Worm (Caenorhabditis elegans) whole organism, L4 larva: ENCODE measurements around the gene T16G12.8.

Source experiments
- F26F4.8 ChIP-seq: fragments of 200-800 bp; sonication (Bioruptor generic); conservative IDR thresholded peaks from 2 replicates; pipeline ENCODE4 v1.3.6; 2022; ENCODE audit warnings: missing genetic modification characterization, missing compliant biosample characterization
- aha-1 ChIP-seq: fragments of 150-350 bp; peaks from one replicate; lab custom pipeline; 2014; ENCODE audit warnings: missing biosample characterization, missing genetic modification characterization
- ceh-32 ChIP-seq: sonication (generic microtip); optimal IDR thresholded peaks from 2 replicates; lab custom pipeline; 2016; ENCODE audit warnings: mild to moderate bottlenecking, missing genetic modification characterization, missing compliant biosample characterization; ENCODE audit not compliant: poor library complexity
- ceh-82 ChIP-seq: sonication (generic microtip); optimal IDR thresholded peaks from 2 replicates; lab custom pipeline; 2017; ENCODE audit warnings: missing biosample characterization, missing genetic modification characterization
- ctbp-1 ChIP-seq: fragments of 200-800 bp; sonication (Bioruptor generic); IDR thresholded peaks from 2 replicates; pipeline ENCODE4 v1.3.6; 2022; ENCODE audit warnings: missing genetic modification reagents, missing genetic modification characterization, missing compliant biosample characterization
- daf-19 ChIP-seq: fragments of 200-800 bp; sonication (Bioruptor generic); conservative IDR thresholded peaks from 2 replicates; pipeline ENCODE4 v1.3.6; 2022; ENCODE audit warnings: missing genetic modification characterization, missing compliant biosample characterization
- dve-1 ChIP-seq: sonication (generic microtip); optimal IDR thresholded peaks from 2 replicates; lab custom pipeline; 2017; ENCODE audit warnings: antibody characterized with exemption, mild to moderate bottlenecking, missing genetic modification characterization, missing compliant biosample characterization; ENCODE audit not compliant: insufficient read depth
- egl-27 ChIP-seq: sonication (generic microtip); optimal IDR thresholded peaks from 3 replicates; lab custom pipeline; 2017; ENCODE audit warnings: missing biosample characterization, missing genetic modification reagents, missing genetic modification characterization
- gei-8 ChIP-seq: fragments of 200-800 bp; sonication (Bioruptor generic); optimal IDR thresholded peaks from 2 replicates; lab custom pipeline; 2018; ENCODE audit warnings: mild to moderate bottlenecking, missing genetic modification characterization, missing compliant biosample characterization
- hmg-1.1 ChIP-seq: fragments of 200-800 bp; sonication (Bioruptor generic); IDR thresholded peaks from 2 replicates; pipeline ENCODE4 v1.3.6; 2022; ENCODE audit warnings: missing genetic modification reagents, missing genetic modification characterization, missing compliant biosample characterization
- lim-7 ChIP-seq: fragments of 200-800 bp; sonication (Bioruptor generic); IDR thresholded peaks from 2 replicates; pipeline ENCODE4 v1.3.6; 2022; ENCODE audit warnings: missing genetic modification characterization, missing compliant biosample characterization
- lir-3 ChIP-seq: sonication (generic microtip); optimal IDR thresholded peaks from 2 replicates; lab custom pipeline; 2016; ENCODE audit warnings: mild to moderate bottlenecking, missing genetic modification characterization, missing compliant biosample characterization
- madf-5 ChIP-seq, 2 experiments: fragments of 200-800 bp; sonication (Bioruptor generic); IDR thresholded peaks; 2 replicates each; pipeline ENCODE4 v1.3.6; 2022; ENCODE audit warnings: missing compliant biosample characterization in 2 of 2, missing genetic modification characterization in 2 of 2
- mes-2 ChIP-seq: sonication (generic microtip); optimal IDR thresholded peaks from 2 replicates; lab custom pipeline; 2016; ENCODE audit warnings: missing genotype, mild to moderate bottlenecking, missing genetic modification characterization, missing compliant biosample characterization; ENCODE audit not compliant: poor library complexity, severe bottlenecking
- mxl-2 ChIP-seq: fragments of 200-800 bp; sonication (Bioruptor generic); conservative IDR thresholded peaks from 2 replicates; pipeline ENCODE4 v1.3.6; 2022; ENCODE audit warnings: missing genetic modification reagents, missing genetic modification characterization, missing compliant biosample characterization
- nhr-11 ChIP-seq: fragments of 150-350 bp; optimal IDR thresholded peaks from 2 replicates; lab custom pipeline; 2014; ENCODE audit warnings: missing biosample characterization, missing genetic modification characterization
- nhr-111 ChIP-seq: fragments of 200-800 bp; sonication (Bioruptor generic); optimal IDR thresholded peaks from 2 replicates; lab custom pipeline; 2018; ENCODE audit warnings: mild to moderate bottlenecking, missing genetic modification characterization, missing compliant biosample characterization
- nhr-28 ChIP-seq: fragments of 150-350 bp; optimal IDR thresholded peaks from 2 replicates; lab custom pipeline; 2014; ENCODE audit warnings: missing biosample characterization, missing genetic modification characterization
- nhr-76 ChIP-seq: fragments of 150-350 bp; optimal IDR thresholded peaks from 2 replicates; lab custom pipeline; 2014; ENCODE audit warnings: missing biosample characterization, missing genetic modification characterization
- rbr-2 ChIP-seq: sonication (generic microtip); optimal IDR thresholded peaks from 2 replicates; lab custom pipeline; 2016; ENCODE audit warnings: missing genotype, missing genetic modification characterization, missing compliant biosample characterization
- spr-1 ChIP-seq: sonication (generic microtip); optimal IDR thresholded peaks from 2 replicates; lab custom pipeline; 2016; ENCODE audit warnings: mild to moderate bottlenecking, missing genetic modification characterization, missing compliant biosample characterization
- tra-1 ChIP-seq: fragments of 200-800 bp; sonication (Bioruptor generic); IDR thresholded peaks from 2 replicates; pipeline ENCODE4 v1.3.6; 2022; ENCODE audit warnings: missing genetic modification reagents, missing genetic modification characterization, missing compliant biosample characterization
- unc-130 ChIP-seq: sonication (generic microtip); optimal IDR thresholded peaks from 2 replicates; lab custom pipeline; 2016; ENCODE audit warnings: missing genetic modification reagents, missing genetic modification characterization, missing compliant biosample characterization
- unc-62 ChIP-seq, 3 experiments: fragments of 150-350 bp in 1 of 3; sonication (generic microtip); optimal IDR thresholded peaks in 2 of 3; peaks in 1 of 3; 1 replicate in 1 of 3; 2 replicates in 2 of 3; lab custom pipeline; 2014 to 2017; ENCODE audit warnings: missing biosample characterization in 3 of 3, missing genetic modification characterization in 3 of 3, missing genetic modification reagents in 3 of 3, missing genotype in 1 of 3
- vab-7 ChIP-seq: fragments of 200-800 bp; sonication (Bioruptor generic); IDR thresholded peaks from 2 replicates; pipeline ENCODE4 v1.3.6; 2022; ENCODE audit warnings: missing genetic modification reagents, missing genetic modification characterization, missing compliant biosample characterization
- zag-1 ChIP-seq: fragments of 150-350 bp; optimal IDR thresholded peaks from 2 replicates; lab custom pipeline; 2014; ENCODE audit warnings: missing biosample characterization, missing genetic modification characterization
- zfp-2 ChIP-seq: sonication (generic microtip); optimal IDR thresholded peaks from 2 replicates; lab custom pipeline; 2016; ENCODE audit warnings: mild to moderate bottlenecking, missing genetic modification characterization, missing compliant biosample characterization
- zip-11 ChIP-seq: fragments of 200-800 bp; sonication (Bioruptor generic); IDR thresholded peaks from 2 replicates; pipeline ENCODE4 v1.3.6; 2022; ENCODE audit warnings: missing genetic modification characterization, missing compliant biosample characterization
- ztf-7 ChIP-seq: fragments of 150-350 bp; optimal IDR thresholded peaks from 2 replicates; lab custom pipeline; 2014; ENCODE audit warnings: missing biosample characterization, missing genetic modification characterization

The T16G12.8 gene

ce11 chrIII:10025989-10026388 is 33.1 kb upstream of the T16G12.8 start, which contains the start of gene ins-22 (continued):
- no peak for TF ChIP-seq vab-7
- no peak for TF ChIP-seq zag-1

- peak; percentile 58 for TF ChIP-seq aha-1 (tag; lab: Kevin White, UChicago)
- no peak for TF ChIP-seq ztf-7 (tag; lab: Kevin White, UChicago)
Measured at ce11 chrIII:10027947-10028346, 31.2 kb upstream of the T16G12.8 start, which contains the start of gene ins-23. Gene ins-23, plus strand, starts transcription at chrIII:10028247.

DNA sequence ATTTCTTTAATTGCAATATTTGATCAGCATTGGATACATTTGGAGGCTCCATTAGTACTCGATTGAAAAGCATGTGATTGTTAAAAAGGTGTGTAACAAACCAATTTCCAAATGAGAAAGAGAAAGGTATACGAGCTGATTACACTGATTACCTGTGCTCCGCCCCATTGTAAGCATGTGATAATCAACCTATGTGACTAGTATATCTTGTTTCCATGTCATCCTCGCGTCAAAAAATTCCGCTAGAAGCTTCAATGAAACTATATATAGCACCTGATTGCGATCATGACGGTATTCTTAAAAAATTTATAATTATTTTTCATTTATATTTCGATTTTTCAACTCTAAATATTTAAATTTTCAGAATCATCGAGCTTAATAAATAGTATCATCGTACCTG is 28.6 kb upstream of the T16G12.8 start, which contains the start of gene M04D8.4:
M04D8.4 (minus strand) TSS at position 101 of the 400 bp plus-strand sequence.
- no peak for TF ChIP-seq tra-1 (GFP tag; lab: Robert Waterston, UW)

ce11 chrIII:10033213-10033612 is 25.9 kb upstream of the T16G12.8 start, which contains the start of gene M04D8.5:
Gene M04D8.5, minus strand, starts transcription at chrIII:10033313.
- TF ChIP-seq gei-8 = no peak
- TF ChIP-seq nhr-28 (tag; lab: Kevin White, UChicago) = no peak
- no peak for TF ChIP-seq mes-2 (tag; lab: Kevin White, UChicago)
- TF ChIP-seq ztf-7 (tag; lab: Kevin White, UChicago) = no peak
- no peak for TF ChIP-seq madf-5 (GFP tag; IDR thresholded peaks at IDR 0.05; lab: Robert Waterston, UW)
- no peak for TF ChIP-seq ceh-82 (tag; lab: Kevin White, UChicago)
- no peak for TF ChIP-seq F26F4.8 (GFP tag; lab: Robert Waterston, UW)
- no peak for TF ChIP-seq ctbp-1 (GFP tag; lab: Robert Waterston, UW)
- no peak for TF ChIP-seq rbr-2 (tag; lab: Kevin White, UChicago)
- no peak for TF ChIP-seq lir-3
- TF ChIP-seq zip-11 = no peak
- TF ChIP-seq spr-1 (tag; lab: Kevin White, UChicago) = no peak

ce11 chrIII:10033881-10034280 is 25.2 kb upstream of the T16G12.8 start, which contains the start of gene M04D8.8:
Gene M04D8.8, plus strand, starts transcription at chrIII:10034181.
- TF ChIP-seq unc-62 (GFP tag; optimal IDR thresholded peaks at IDR 0.05 in 1 of 2; lab: Kevin White, UChicago) (peak in 1 of 2 experiments; percentile 7), unc-62 (tag; optimal IDR thresholded peaks at IDR 0.05; lab: Kevin White, UChicago) (no peak), egl-27 (tag; lab: Kevin White, UChicago) (no peak), nhr-111 (GFP tag; lab: Kevin White, UChicago) (no peak)
- TF ChIP-seq, all 104 proteins: peak for 1

- TF ChIP-seq nhr-11 (tag; lab: Kevin White, UChicago) (peak; percentile 63), lim-7 (GFP tag; lab: Robert Waterston, UW) (no peak)
Measured at ce11 chrIII:10035783-10036182, 23.3 kb upstream of the T16G12.8 start, which contains the start of gene xbx-3. Gene xbx-3, plus strand, starts transcription at chrIII:10035945.

ce11 chrIII:10037150-10037549 is 22.0 kb upstream of the T16G12.8 start, which contains the start of gene M04D8.7:
Gene M04D8.7, plus strand, starts transcription at chrIII:10037450.
- TF ChIP-seq nhr-111 (GFP tag; lab: Kevin White, UChicago) = no peak
- TF ChIP-seq unc-62 (GFP tag; optimal IDR thresholded peaks at IDR 0.05 in 1 of 2; lab: Kevin White, UChicago) = peak in 1 of 2 experiments; percentile 41
- TF ChIP-seq unc-62 (tag; optimal IDR thresholded peaks at IDR 0.05; lab: Kevin White, UChicago) = no peak

- TF ChIP-seq daf-19 (GFP tag; lab: Robert Waterston, UW) (no peak), zag-1 (no peak), zfp-2 (tag; lab: Kevin White, UChicago) (no peak), dve-1 (tag; lab: Kevin White, UChicago) (no peak), unc-130 (GFP tag; lab: Kevin White, UChicago) (no peak), mxl-2 (GFP tag; lab: Robert Waterston, UW) (no peak), mes-2 (tag; lab: Kevin White, UChicago) (no peak), hmg-1.1 (GFP tag; lab: Robert Waterston, UW) (no peak), nhr-76 (tag; lab: Kevin White, UChicago) (no peak), lim-7 (GFP tag; lab: Robert Waterston, UW) (no peak), rbr-2 (tag; lab: Kevin White, UChicago) (no peak), ceh-32 (no peak)
Measured at ce11 chrIII:10040013-10040412, 19.1 kb upstream of the T16G12.8 start, which contains the start of gene T16G12.7. Gene T16G12.7, minus strand, starts transcription at chrIII:10040113.
